Worm (Caenorhabditis elegans) whole organism, L3 larva: ENCODE data around the gene immt-1.

Source experiments
- ama-1 ChIP-seq: fragments of 150-350 bp; optimal IDR thresholded peaks from 2 replicates; lab custom pipeline; 2018
- elt-3 ChIP-seq, 3 experiments: fragments of 150-350 bp in 1 of 3; sonication (generic microtip) in 2 of 3; optimal IDR thresholded peaks; 2 replicates in 2 of 3; 4 replicates in 1 of 3; lab custom pipeline; 2014 to 2017; ENCODE audit warnings: missing biosample characterization in 3 of 3, missing genetic modification characterization in 3 of 3
- fkh-10 ChIP-seq: sonication (generic microtip); optimal IDR thresholded peaks from 2 replicates; lab custom pipeline; 2017; ENCODE audit warnings: missing biosample characterization, missing genetic modification reagents, missing genetic modification characterization
- nhr-77 ChIP-seq: fragments of 150-350 bp; optimal IDR thresholded peaks from 2 replicates; lab custom pipeline; 2014; ENCODE audit warnings: missing biosample characterization, missing genetic modification characterization
- sea-2 ChIP-seq: fragments of 150-350 bp; sonication (generic microtip); optimal IDR thresholded peaks from 4 replicates; lab custom pipeline; 2014; ENCODE audit warnings: missing biosample characterization, missing genetic modification reagents, missing genetic modification characterization
- unc-62 ChIP-seq: fragments of 150-350 bp; sonication (generic microtip); optimal IDR thresholded peaks from 4 replicates; lab custom pipeline; 2014; ENCODE audit warnings: missing biosample characterization, missing genetic modification reagents, missing genetic modification characterization

- TF ChIP-seq sea-2: no peak
- TF ChIP-seq ama-1 (lab: Kevin White, UChicago): no peak
- no peak for TF ChIP-seq nhr-77 (tag; lab: Kevin White, UChicago)
- no peak for TF ChIP-seq unc-62
- TF ChIP-seq elt-3 (tag; optimal IDR thresholded peaks at IDR 0.05; lab: Kevin White, UChicago): no peak
- no peak for TF ChIP-seq fkh-10
Measured at ce11 chrX:2703887-2704286, 16.9 kb upstream of the immt-1 start.
